Fruit fly (Drosophila melanogaster): ENCODE data around the gene Mhcl.

dm6 chr3R:16050621-16051328 lies 47.8 kb downstream of the Mhcl start, which contains the start of gene msps:
- TF ChIP-seq en (GFP tag; optimal IDR thresholded peaks at IDR 0.05) (no peak), Myb (GFP tag; optimal IDR thresholded peaks at IDR 0.05) (peak; percentile 47), rib (GFP tag; IDR thresholded peaks at IDR 0.05) (no peak), disco-r (GFP tag; optimal IDR thresholded peaks at IDR 0.05) (no peak), Sry-β (GFP tag; optimal IDR thresholded peaks at IDR 0.05) (no peak), dmrt99B (tag; optimal IDR thresholded peaks at IDR 0.05) (no peak), CG17359 (tag; optimal IDR thresholded peaks at IDR 0.05) (no peak), CG12236 (GFP tag; optimal IDR thresholded peaks at IDR 0.05) (no peak), CG32532 (GFP tag; IDR thresholded peaks at IDR 0.05) (no peak), CG17802 (tag; optimal IDR thresholded peaks at IDR 0.05) (no peak)
